Fruit fly (Drosophila melanogaster) whole organism, wandering third instar larva: ENCODE data around the gene brun.

Experiments
- Abd-B ChIP-seq: fragments of >200 bp; optimal IDR thresholded peaks from 2 replicates; lab custom pipeline; 2017; ENCODE audit warnings: missing biosample characterization, missing genetic modification characterization
- CG32264 ChIP-seq: fragments of 200-800 bp; sonication (Bioruptor generic); optimal IDR thresholded peaks from 2 replicates; lab custom pipeline; 2016; ENCODE audit warnings: missing biosample characterization, missing genetic modification characterization
- CG9705 ChIP-seq: fragments of 200-800 bp; sonication (Bioruptor generic); optimal IDR thresholded peaks from 2 replicates; lab custom pipeline; 2018; ENCODE audit warnings: missing biosample characterization, mild to moderate bottlenecking, missing genetic modification characterization
- CrebA ChIP-seq: fragments of 200-800 bp; sonication (Bioruptor generic); optimal IDR thresholded peaks from 2 replicates; lab custom pipeline; 2016; ENCODE audit warnings: missing biosample characterization, mild to moderate bottlenecking, missing genetic modification characterization, borderline replicate concordance
- Dfd ChIP-seq: fragments of >200 bp; optimal IDR thresholded peaks from 2 replicates; lab custom pipeline; 2017; ENCODE audit warnings: missing biosample characterization, missing genetic modification characterization
- Dif ChIP-seq: fragments of 200-275, 200-300 bp; sonication (Bioruptor generic); optimal IDR thresholded peaks from 2 replicates; lab custom pipeline; 2018; ENCODE audit warnings: missing biosample characterization, missing genetic modification characterization; ENCODE audit not compliant: partially characterized antibody
- GATAd ChIP-seq: sonication (Bioruptor generic); optimal IDR thresholded peaks from 2 replicates; lab custom pipeline; 2016; ENCODE audit warnings: missing biosample characterization, missing genetic modification characterization
- HLH106 ChIP-seq: fragments of 200-800 bp; optimal IDR thresholded peaks from 3 replicates; lab custom pipeline; 2019; ENCODE audit warnings: missing biosample characterization, mild to moderate bottlenecking, missing genetic modification characterization, moderate library complexity
- Hnf4 ChIP-seq: fragments of 200-800 bp; sonication (Bioruptor generic); optimal IDR thresholded peaks from 2 replicates; lab custom pipeline; 2016; ENCODE audit warnings: missing biosample characterization, mild to moderate bottlenecking, missing genetic modification characterization
- Hr78 ChIP-seq: fragments of >200 bp; optimal IDR thresholded peaks from 2 replicates; lab custom pipeline; 2017; ENCODE audit warnings: missing biosample characterization, missing genetic modification characterization
- Hr83 ChIP-seq: fragments of 200-300 bp; sonication (Bioruptor generic); optimal IDR thresholded peaks from 2 replicates; lab custom pipeline; 2016; ENCODE audit warnings: missing biosample characterization, mild to moderate bottlenecking, missing genetic modification characterization, moderate library complexity; ENCODE audit not compliant: poor library complexity, severe bottlenecking
- Jra ChIP-seq: sonication (Bioruptor generic); optimal IDR thresholded peaks from 2 replicates; lab custom pipeline; 2016; ENCODE audit warnings: missing biosample characterization, missing genetic modification characterization
- Mio ChIP-seq: sonication (Bioruptor generic); optimal IDR thresholded peaks from 2 replicates; lab custom pipeline; 2016; ENCODE audit warnings: missing biosample characterization, missing genetic modification characterization
- Myc ChIP-seq: fragments of >200 bp; optimal IDR thresholded peaks from 2 replicates; lab custom pipeline; 2017
- N ChIP-seq: fragments of >200 bp; optimal IDR thresholded peaks from 2 replicates; lab custom pipeline; 2018; ENCODE audit warnings: missing biosample characterization, missing external identifiers, missing genetic modification characterization
- OdsH ChIP-seq: fragments of 200-800 bp; sonication (Bioruptor generic); optimal IDR thresholded peaks from 2 replicates; lab custom pipeline; 2016; ENCODE audit warnings: missing biosample characterization, mild to moderate bottlenecking, missing genetic modification characterization
- Rel ChIP-seq, 2 experiments: fragments of 200-800 bp; sonication (Bioruptor generic) in 1 of 2; optimal IDR thresholded peaks; 2 replicates in 1 of 2; 3 replicates in 1 of 2; lab custom pipeline; 2016 to 2019; ENCODE audit warnings: mild to moderate bottlenecking in 2 of 2, missing biosample characterization in 2 of 2, missing genetic modification characterization in 2 of 2, moderate library complexity in 1 of 2
- Sp1 ChIP-seq: fragments of 200-800 bp; sonication (Bioruptor generic); optimal IDR thresholded peaks from 3 replicates; lab custom pipeline; 2019; ENCODE audit warnings: missing biosample characterization, mild to moderate bottlenecking, missing genetic modification characterization, moderate library complexity
- Vsx2 ChIP-seq: fragments of 200-300, 225-300 bp; sonication (Bioruptor generic); optimal IDR thresholded peaks from 2 replicates; lab custom pipeline; 2018; ENCODE audit warnings: missing biosample characterization, missing genetic modification characterization; ENCODE audit not compliant: partially characterized antibody
- br ChIP-seq: fragments of 200-800 bp; sonication (Bioruptor generic); optimal IDR thresholded peaks from 2 replicates; lab custom pipeline; 2016; ENCODE audit warnings: missing biosample characterization, missing genetic modification characterization
- brk ChIP-seq: fragments of 200-800 bp; sonication (Bioruptor generic); optimal IDR thresholded peaks from 2 replicates; lab custom pipeline; 2016; ENCODE audit warnings: missing biosample characterization, mild to moderate bottlenecking, missing genetic modification characterization
- dl ChIP-seq, 2 experiments: fragments of 175-275, 200-275 bp in 1 of 2; fragments of 200-275 bp in 1 of 2; sonication (Bioruptor generic); optimal IDR thresholded peaks; lab custom pipeline; 2018; ENCODE audit warnings: mild to moderate bottlenecking in 2 of 2, missing biosample characterization in 2 of 2, missing genetic modification characterization in 2 of 2, moderate library complexity in 2 of 2; ENCODE audit not compliant: partially characterized antibody in 2 of 2, insufficient read depth in 1 of 2
- dmrt93B ChIP-seq: fragments of 200-800 bp; sonication (Bioruptor generic); optimal IDR thresholded peaks from 2 replicates; lab custom pipeline; 2018; ENCODE audit warnings: missing biosample characterization, mild to moderate bottlenecking, missing genetic modification characterization
- dsf ChIP-seq: sonication (Bioruptor generic); optimal IDR thresholded peaks from 2 replicates; lab custom pipeline; 2016; ENCODE audit warnings: missing biosample characterization, missing genetic modification characterization, borderline replicate concordance
- ey ChIP-seq: fragments of 200-800 bp; sonication (Bioruptor generic); optimal IDR thresholded peaks from 2 replicates; lab custom pipeline; 2016; ENCODE audit warnings: missing biosample characterization, missing genetic modification characterization
- foxo ChIP-seq, 2 experiments: fragments of 200-800 bp; sonication (Bioruptor generic); optimal IDR thresholded peaks; 2 replicates in 1 of 2; 3 replicates in 1 of 2; lab custom pipeline; 2016 to 2017; ENCODE audit warnings: missing biosample characterization in 2 of 2, missing genetic modification characterization in 2 of 2
- fru ChIP-seq: fragments of 200-800 bp; sonication (Bioruptor generic); optimal IDR thresholded peaks from 3 replicates; lab custom pipeline; 2016; ENCODE audit warnings: missing biosample characterization, mild to moderate bottlenecking, missing genetic modification characterization
- h ChIP-seq: fragments of 200-800 bp; sonication (Bioruptor generic); optimal IDR thresholded peaks from 3 replicates; lab custom pipeline; 2016; ENCODE audit warnings: missing biosample characterization, mild to moderate bottlenecking, missing genetic modification characterization
- jim ChIP-seq: fragments of 175-275, 200-325 bp; sonication (Bioruptor generic); optimal IDR thresholded peaks from 2 replicates; lab custom pipeline; 2016; ENCODE audit warnings: missing biosample characterization, mild to moderate bottlenecking, missing genetic modification characterization
- lola ChIP-seq: fragments of >200 bp; optimal IDR thresholded peaks from 2 replicates; lab custom pipeline; 2017; ENCODE audit warnings: missing biosample characterization, missing genetic modification characterization
- pan ChIP-seq: fragments of >200 bp; optimal IDR thresholded peaks from 2 replicates; lab custom pipeline; 2017
- psq ChIP-seq: fragments of 200-800 bp; sonication (Bioruptor generic); optimal IDR thresholded peaks from 3 replicates; lab custom pipeline; 2017; ENCODE audit warnings: missing biosample characterization, mild to moderate bottlenecking, missing genetic modification characterization, moderate library complexity
- rgr ChIP-seq: fragments of 200-800 bp; sonication (Bioruptor generic); optimal IDR thresholded peaks from 3 replicates; lab custom pipeline; 2016; ENCODE audit warnings: missing biosample characterization, mild to moderate bottlenecking, missing genetic modification characterization
- sage ChIP-seq: fragments of 200-800 bp; sonication (Bioruptor generic); optimal IDR thresholded peaks from 2 replicates; lab custom pipeline; 2016; ENCODE audit warnings: missing biosample characterization, mild to moderate bottlenecking, missing genetic modification characterization
- sv ChIP-seq: fragments of 200-800 bp; sonication (Bioruptor generic); optimal IDR thresholded peaks from 3 replicates; lab custom pipeline; 2016; ENCODE audit warnings: missing biosample characterization, missing genetic modification characterization
- tai ChIP-seq: sonication (Bioruptor generic); optimal IDR thresholded peaks from 2 replicates; lab custom pipeline; 2016; ENCODE audit warnings: missing biosample characterization, missing genetic modification characterization
- usp ChIP-seq: fragments of >200 bp; optimal IDR thresholded peaks from 2 replicates; lab custom pipeline; 2017; ENCODE audit warnings: missing biosample characterization, missing genetic modification characterization
- woc ChIP-seq: sonication (Bioruptor generic); optimal IDR thresholded peaks from 2 replicates; lab custom pipeline; 2016; ENCODE audit warnings: missing biosample characterization, mild to moderate bottlenecking, missing genetic modification characterization

Gene brun

DNA sequence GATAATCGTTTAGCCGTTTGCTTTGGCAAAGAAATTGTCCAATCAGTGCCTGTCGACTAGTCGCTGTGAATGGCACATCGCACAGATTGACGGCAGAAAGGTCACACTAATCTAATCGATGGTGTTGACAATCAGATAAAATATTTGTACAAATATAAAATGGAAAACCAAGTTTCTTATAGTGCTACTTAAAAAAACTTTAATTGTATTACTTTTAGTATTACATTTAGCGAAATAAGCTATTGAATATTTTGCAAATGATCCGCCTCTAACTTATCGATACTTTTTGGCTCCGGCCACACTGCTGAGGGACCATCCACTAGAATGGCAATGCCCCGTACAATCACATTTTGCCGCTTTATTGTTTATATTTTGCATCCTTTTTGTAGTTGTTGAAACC is at the start of gene brun, which contains the start of gene CG2614:
Gene brun, minus strand, starts transcription at position 69 of the 400 bp plus-strand sequence.
Gene CG2614, plus strand, starts transcription at position 317 of the 400 bp plus-strand sequence.
- TF ChIP-seq usp (GFP tag; lab: Kevin White, UChicago): no peak
- no peak for TF ChIP-seq dsf (GFP tag; lab: Kevin White, UChicago)
- TF ChIP-seq rgr: peak; percentile 81
- TF ChIP-seq foxo (GFP tag; optimal IDR thresholded peaks at IDR 0.05; lab: Kevin White, UChicago): peak in 1 of 2 experiments; percentile 84
- no peak for TF ChIP-seq Jra (GFP tag; lab: Kevin White, UChicago)
- TF ChIP-seq GATAd: peak; percentile 81
- no peak for TF ChIP-seq Dif (GFP tag; lab: Kevin White, UChicago)
- TF ChIP-seq brk: no peak
- TF ChIP-seq HLH106 (tag; lab: Kevin White, UChicago): peak; percentile 74
- TF ChIP-seq N (GFP tag; lab: Kevin White, UChicago): no peak
- TF ChIP-seq fru: no peak
- no peak for TF ChIP-seq CG32264 (GFP tag; lab: Kevin White, UChicago)
- TF ChIP-seq ey (GFP tag; lab: Kevin White, UChicago): peak; percentile 77
- TF ChIP-seq psq: peak; percentile 64
- TF ChIP-seq Mio (GFP tag; lab: Kevin White, UChicago): no peak
- TF ChIP-seq sage (GFP tag; lab: Kevin White, UChicago): no peak
- peak; percentile 83 for TF ChIP-seq h (GFP tag; lab: Kevin White, UChicago)
- TF ChIP-seq br: no peak
- TF ChIP-seq lola (GFP tag; lab: Kevin White, UChicago): no peak
- TF ChIP-seq woc (GFP tag; lab: Kevin White, UChicago): peak; percentile 89
- TF ChIP-seq sv (GFP tag; lab: Kevin White, UChicago): peak; percentile 74
- TF ChIP-seq Vsx2: no peak
- TF ChIP-seq dl (GFP tag; optimal IDR thresholded peaks at IDR 0.05; lab: Kevin White, UChicago; ENCODE audit: insufficient read depth in 1 of 2, partially characterized antibody in 2 of 2): no peak
- no peak for TF ChIP-seq Rel (GFP tag; optimal IDR thresholded peaks at IDR 0.05; lab: Kevin White, UChicago)
- peak; percentile 37 for TF ChIP-seq Rel (tag; optimal IDR thresholded peaks at IDR 0.05; lab: Kevin White, UChicago)
- TF ChIP-seq tai (GFP tag; lab: Kevin White, UChicago): no peak
- TF ChIP-seq Hr83 (GFP tag; lab: Kevin White, UChicago): peak; percentile 47
- no peak for TF ChIP-seq pan (lab: Kevin White, UChicago)
- no peak for TF ChIP-seq jim (GFP tag; lab: Kevin White, UChicago)
- no peak for TF ChIP-seq Hnf4 (GFP tag; lab: Kevin White, UChicago)
- TF ChIP-seq Hr78 (GFP tag; lab: Kevin White, UChicago): no peak
- peak; percentile 50 for TF ChIP-seq CG9705 (GFP tag; lab: Kevin White, UChicago)
- peak; percentile 67 for TF ChIP-seq Myc (lab: Kevin White, UChicago)
- no peak for TF ChIP-seq dmrt93B (GFP tag; lab: Kevin White, UChicago)
- no peak for TF ChIP-seq Abd-B (GFP tag; lab: Kevin White, UChicago)
- TF ChIP-seq Dfd: no peak
- no peak for TF ChIP-seq Sp1
- TF ChIP-seq CrebA (GFP tag; lab: Kevin White, UChicago): no peak
- peak; percentile 69 for TF ChIP-seq OdsH (GFP tag; lab: Kevin White, UChicago)
- TF ChIP-seq, all 38 proteins: peak for 14

DNA sequence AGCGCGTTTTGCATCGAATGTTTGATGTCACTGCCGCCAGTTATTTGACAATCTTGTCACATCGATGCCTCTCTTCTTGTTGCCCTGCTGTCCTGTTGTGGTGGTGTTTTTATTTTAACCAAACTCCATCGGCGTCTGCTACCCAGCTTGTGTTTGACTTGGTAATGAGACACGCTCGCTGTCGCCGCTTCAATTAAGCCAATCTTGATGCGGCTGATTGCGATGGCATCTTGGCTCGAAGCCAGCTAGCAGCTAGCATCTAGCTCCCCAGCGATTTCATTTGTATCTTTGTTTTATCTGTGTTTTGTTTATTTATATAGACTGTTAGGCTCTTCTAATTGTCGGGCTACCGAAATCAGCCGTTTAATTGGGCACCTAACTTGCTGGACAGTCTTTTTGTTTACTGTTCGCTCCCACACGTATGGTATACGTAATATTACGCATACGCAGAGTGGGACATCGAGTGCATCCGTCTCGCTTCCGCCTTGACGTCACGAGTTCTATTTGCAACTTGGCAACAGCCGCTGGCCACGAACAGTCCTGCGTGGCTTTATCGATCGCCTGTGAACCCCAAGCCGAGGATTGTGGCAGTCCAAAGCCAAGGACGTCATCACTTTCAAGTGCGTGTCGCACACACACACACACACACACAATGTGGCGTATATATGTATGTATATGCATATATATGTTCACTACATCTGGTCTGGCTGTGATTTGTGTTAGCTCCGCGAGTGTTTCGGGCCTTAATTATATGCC is 48.7 kb upstream of the brun start:
- no peak for TF ChIP-seq jim (GFP tag; lab: Kevin White, UChicago)
- TF ChIP-seq CG9705 (GFP tag; lab: Kevin White, UChicago): no peak
- no peak for TF ChIP-seq psq
- no peak for TF ChIP-seq ey (GFP tag; lab: Kevin White, UChicago)
- TF ChIP-seq Vsx2: no peak
- TF ChIP-seq HLH106 (tag; lab: Kevin White, UChicago): no peak
- no peak for TF ChIP-seq Hnf4 (GFP tag; lab: Kevin White, UChicago)
- no peak for TF ChIP-seq Mio (GFP tag; lab: Kevin White, UChicago)
- TF ChIP-seq pan (lab: Kevin White, UChicago): no peak
- TF ChIP-seq CG32264 (GFP tag; lab: Kevin White, UChicago): no peak
- TF ChIP-seq Dfd: no peak
- TF ChIP-seq Sp1: no peak
- TF ChIP-seq tai (GFP tag; lab: Kevin White, UChicago): no peak
- TF ChIP-seq brk: no peak
- no peak for TF ChIP-seq usp (GFP tag; lab: Kevin White, UChicago)
